Worm (Caenorhabditis elegans) whole organism, young adult: ENCODE data around the gene mif-2.

ENCODE experiments used
- B0261.1 ChIP-seq: sonication (generic microtip); optimal IDR thresholded peaks from 2 replicates; lab custom pipeline; 2016; ENCODE audit warnings: mild to moderate bottlenecking, missing genetic modification characterization, moderate library complexity, missing compliant biosample characterization
- F39B2.1 ChIP-seq: fragments of 200-800 bp; sonication (Bioruptor generic); IDR thresholded peaks from 2 replicates; pipeline ENCODE4 v1.3.6; 2022; ENCODE audit warnings: missing genetic modification reagents, missing genetic modification characterization, missing compliant biosample characterization
- K11D2.4 ChIP-seq: fragments of 200-800 bp; sonication (Bioruptor generic); IDR thresholded peaks from 2 replicates; pipeline ENCODE4 v1.3.6; 2022; ENCODE audit warnings: missing genetic modification reagents, missing genetic modification characterization, missing compliant biosample characterization
- K12H6.12 ChIP-seq: fragments of 200-800 bp; sonication (Bioruptor generic); optimal IDR thresholded peaks from 2 replicates; lab custom pipeline; 2018; ENCODE audit warnings: mild to moderate bottlenecking, missing genetic modification characterization, missing compliant biosample characterization
- T07F8.4 ChIP-seq: sonication (generic microtip); optimal IDR thresholded peaks from 2 replicates; lab custom pipeline; 2016; ENCODE audit warnings: mild to moderate bottlenecking, missing genetic modification characterization, moderate library complexity, missing compliant biosample characterization
- T26A5.8 ChIP-seq: sonication (generic microtip); optimal IDR thresholded peaks from 2 replicates; lab custom pipeline; 2016; ENCODE audit warnings: missing genetic modification characterization, missing compliant biosample characterization
- Y53F4B.3 ChIP-seq: fragments of 200-800 bp; sonication (Bioruptor generic); IDR thresholded peaks from 2 replicates; pipeline ENCODE4 v1.3.6; 2022; ENCODE audit warnings: missing genetic modification reagents, missing genetic modification characterization, missing compliant biosample characterization
- Y53G8AR.9 ChIP-seq: fragments of 200-800 bp; sonication (Bioruptor generic); conservative IDR thresholded peaks from 2 replicates; pipeline ENCODE4 v1.3.6; 2022; ENCODE audit warnings: missing genetic modification reagents, missing genetic modification characterization, missing compliant biosample characterization
- Y67H2A.10 ChIP-seq: fragments of 200-800 bp; sonication (Bioruptor generic); conservative IDR thresholded peaks from 2 replicates; pipeline ENCODE4 v1.3.6; 2022; ENCODE audit warnings: missing genetic modification reagents, missing genetic modification characterization, missing compliant biosample characterization
- akir-1 ChIP-seq: fragments of 200-800 bp; sonication (Bioruptor generic); optimal IDR thresholded peaks from 2 replicates; lab custom pipeline; 2018; ENCODE audit warnings: mild to moderate bottlenecking, missing genetic modification characterization, moderate library complexity, missing compliant biosample characterization
- chd-7 ChIP-seq: sonication (generic microtip); optimal IDR thresholded peaks from 2 replicates; lab custom pipeline; 2016; ENCODE audit warnings: mild to moderate bottlenecking, missing genetic modification characterization, moderate library complexity, missing compliant biosample characterization
- dox-1 ChIP-seq: fragments of 200-800 bp; sonication (Bioruptor generic); IDR thresholded peaks from 2 replicates; pipeline ENCODE4 v1.3.6; 2022; ENCODE audit warnings: missing genetic modification reagents, missing genetic modification characterization, missing compliant biosample characterization
- efl-1 ChIP-seq: fragments of 150-350 bp; optimal IDR thresholded peaks from 2 replicates; lab custom pipeline; 2014; ENCODE audit warnings: missing biosample characterization, missing genetic modification reagents, missing genetic modification characterization
- gei-17 ChIP-seq: fragments of 200-800 bp; sonication (Bioruptor generic); optimal IDR thresholded peaks from 2 replicates; lab custom pipeline; 2018; ENCODE audit warnings: mild to moderate bottlenecking, missing genetic modification characterization, missing compliant biosample characterization
- hlh-12 ChIP-seq: sonication (generic microtip); optimal IDR thresholded peaks from 2 replicates; lab custom pipeline; 2016; ENCODE audit warnings: missing genetic modification characterization, missing compliant biosample characterization
- hlh-26 ChIP-seq: fragments of 200-800 bp; sonication (Bioruptor generic); conservative IDR thresholded peaks from 2 replicates; pipeline ENCODE4 v1.3.6; 2022; ENCODE audit warnings: missing genetic modification reagents, missing genetic modification characterization, missing compliant biosample characterization
- hmg-20 ChIP-seq: fragments of 200-800 bp; sonication (Bioruptor generic); IDR thresholded peaks from 2 replicates; pipeline ENCODE4 v1.3.6; 2022; ENCODE audit warnings: missing genetic modification reagents, missing genetic modification characterization, missing compliant biosample characterization
- hrde-1 ChIP-seq: sonication (generic microtip); optimal IDR thresholded peaks from 2 replicates; lab custom pipeline; 2016; ENCODE audit warnings: missing genetic modification characterization, mild to moderate bottlenecking, missing compliant biosample characterization, moderate library complexity, missing genotype, missing genetic modification reagents, borderline replicate concordance
- lin-40 ChIP-seq: sonication (generic microtip); optimal IDR thresholded peaks from 2 replicates; lab custom pipeline; 2016; ENCODE audit warnings: missing genetic modification characterization, mild to moderate bottlenecking, missing compliant biosample characterization, missing genotype, missing genetic modification reagents
- lin-54 ChIP-seq: fragments of 200-800 bp; sonication (Bioruptor generic); optimal IDR thresholded peaks from 2 replicates; lab custom pipeline; 2018; ENCODE audit warnings: mild to moderate bottlenecking, missing genetic modification characterization, missing compliant biosample characterization
- lsy-27 ChIP-seq: sonication (generic microtip); optimal IDR thresholded peaks from 2 replicates; lab custom pipeline; 2017; ENCODE audit warnings: missing genetic modification characterization, mild to moderate bottlenecking, missing compliant biosample characterization, antibody characterized with exemption, missing genotype, borderline replicate concordance; ENCODE audit not compliant: insufficient read depth
- madf-8 ChIP-seq: fragments of 200-800 bp; sonication (Bioruptor generic); conservative IDR thresholded peaks from 2 replicates; pipeline ENCODE4 v1.3.6; 2022; ENCODE audit warnings: missing genetic modification reagents, missing genetic modification characterization, missing compliant biosample characterization
- mel-28 ChIP-seq: sonication (generic microtip); optimal IDR thresholded peaks from 2 replicates; lab custom pipeline; 2016; ENCODE audit warnings: borderline replicate concordance, mild to moderate bottlenecking, missing genetic modification characterization, missing compliant biosample characterization
- mes-4 ChIP-seq: sonication (generic microtip); optimal IDR thresholded peaks from 2 replicates; lab custom pipeline; 2016; ENCODE audit warnings: missing genotype, missing genetic modification characterization, missing compliant biosample characterization
- mxl-1 ChIP-seq: sonication (generic microtip); optimal IDR thresholded peaks from 2 replicates; lab custom pipeline; 2016; ENCODE audit warnings: missing genetic modification characterization, missing compliant biosample characterization
- nfyb-1 ChIP-seq: fragments of 200-800 bp; sonication (Bioruptor generic); IDR thresholded peaks from 2 replicates; pipeline ENCODE4 v1.3.6; 2022; ENCODE audit warnings: missing genetic modification reagents, missing genetic modification characterization, missing compliant biosample characterization
- pbrm-1 ChIP-seq: fragments of 200-800 bp; sonication (Bioruptor generic); IDR thresholded peaks from 2 replicates; pipeline ENCODE4 v1.3.6; 2022; ENCODE audit warnings: missing genetic modification reagents, missing genetic modification characterization, missing compliant biosample characterization
- pha-4 ChIP-seq: fragments of 150-350 bp; sonication (generic microtip); optimal IDR thresholded peaks from 2 replicates; lab custom pipeline; 2014; ENCODE audit warnings: missing biosample characterization, missing genetic modification reagents, missing genetic modification characterization
- rec-8 ChIP-seq, 2 experiments: sonication (generic microtip); optimal IDR thresholded peaks; 2 replicates each; lab custom pipeline; 2016; ENCODE audit warnings: mild to moderate bottlenecking in 2 of 2, missing genetic modification characterization in 2 of 2, missing genetic modification reagents in 2 of 2, missing genotype in 2 of 2, missing biosample characterization in 1 of 2, missing compliant biosample characterization in 1 of 2, moderate library complexity in 1 of 2
- repo-1 ChIP-seq: sonication (generic microtip); optimal IDR thresholded peaks from 2 replicates; lab custom pipeline; 2017; ENCODE audit warnings: mild to moderate bottlenecking, missing genetic modification characterization, missing compliant biosample characterization
- rpc-1 ChIP-seq, 2 experiments: fragments of 150-350 bp in 1 of 2; sonication (generic microtip) in 1 of 2; optimal IDR thresholded peaks; 2 replicates each; lab custom pipeline; 2014 to 2018; ENCODE audit warnings: missing biosample characterization in 1 of 2, missing genetic modification characterization in 1 of 2, missing genetic modification reagents in 1 of 2, missing genotype in 1 of 2
- snpc-1.3 ChIP-seq: sonication (generic microtip); optimal IDR thresholded peaks from 2 replicates; lab custom pipeline; 2017; ENCODE audit warnings: missing genetic modification characterization, mild to moderate bottlenecking, missing compliant biosample characterization, antibody characterized with exemption, moderate library complexity, missing genotype, missing genetic modification reagents; ENCODE audit not compliant: insufficient read depth
- snpc-3.4 ChIP-seq: sonication (generic microtip); optimal IDR thresholded peaks from 2 replicates; lab custom pipeline; 2017; ENCODE audit warnings: missing genetic modification characterization, mild to moderate bottlenecking, missing compliant biosample characterization, antibody characterized with exemption, moderate library complexity, missing genotype, missing genetic modification reagents
- snpc-4 ChIP-seq, 5 experiments: fragments of 150-350 bp in 1 of 5; sonication (generic microtip) in 4 of 5; optimal IDR thresholded peaks; 2 replicates each; lab custom pipeline; 2014 to 2018; ENCODE audit warnings: missing genetic modification characterization in 5 of 5, missing biosample characterization in 3 of 5, antibody characterized with exemption in 2 of 5, mild to moderate bottlenecking in 2 of 5, missing compliant biosample characterization in 2 of 5, missing genotype in 2 of 5, moderate library complexity in 2 of 5, missing genetic modification reagents in 1 of 5
- tbx-9 ChIP-seq: sonication (generic microtip); optimal IDR thresholded peaks from 2 replicates; lab custom pipeline; 2016; ENCODE audit warnings: borderline replicate concordance, missing genetic modification characterization, inconsistent platforms, missing compliant biosample characterization
- unc-130 ChIP-seq: sonication (generic microtip); optimal IDR thresholded peaks from 2 replicates; lab custom pipeline; 2016; ENCODE audit warnings: missing genetic modification reagents, missing genetic modification characterization, missing compliant biosample characterization
- unc-62 ChIP-seq: fragments of 150-350 bp; optimal IDR thresholded peaks from 2 replicates; lab custom pipeline; 2014; ENCODE audit warnings: missing biosample characterization, missing genetic modification reagents, missing genetic modification characterization
- xnd-1 ChIP-seq: sonication (generic microtip); optimal IDR thresholded peaks from 2 replicates; lab custom pipeline; 2016; ENCODE audit warnings: missing genotype, missing genetic modification reagents, missing genetic modification characterization, missing compliant biosample characterization
- ztf-25 ChIP-seq: fragments of 200-800 bp; sonication (Bioruptor generic); IDR thresholded peaks from 2 replicates; pipeline ENCODE4 v1.3.6; 2022; ENCODE audit warnings: missing genetic modification reagents, missing genetic modification characterization, missing compliant biosample characterization
- ztf-26 ChIP-seq: sonication (generic microtip); optimal IDR thresholded peaks from 2 replicates; lab custom pipeline; 2017; ENCODE audit warnings: missing genetic modification characterization, missing compliant biosample characterization
- ztf-28 ChIP-seq: fragments of 200-800 bp; sonication (Bioruptor generic); IDR thresholded peaks from 2 replicates; pipeline ENCODE4 v1.3.6; 2022; ENCODE audit warnings: missing genetic modification reagents, missing genetic modification characterization, missing compliant biosample characterization
- ztf-6 ChIP-seq: fragments of 200-800 bp; sonication (Bioruptor generic); IDR thresholded peaks from 2 replicates; pipeline ENCODE4 v1.3.6; 2022; ENCODE audit warnings: missing genetic modification reagents, missing genetic modification characterization, missing compliant biosample characterization

mif-2 gene

ce11 chrV:12001747-12002456, 23.6 kb upstream of the mif-2 start, which contains the start of gene gcy-33 (continued):
- TF ChIP-seq T26A5.8 (tag; lab: Kevin White, UChicago) (peak; percentile 83), lin-54 (GFP tag; lab: Kevin White, UChicago) (peak; percentile 73), hlh-12 (tag; lab: Kevin White, UChicago) (peak; percentile 64), pbrm-1 (GFP tag; lab: Robert Waterston, UW) (peak; percentile 82), repo-1 (tag; lab: Kevin White, UChicago) (peak; percentile 93), rpc-1 (optimal IDR thresholded peaks at IDR 0.05; lab: Kevin White, UChicago) (peak; percentile 87), rpc-1 (tag; optimal IDR thresholded peaks at IDR 0.05; lab: Kevin White, UChicago) (peak; percentile 88), K11D2.4 (GFP tag; lab: Robert Waterston, UW) (0 out of 2 replicates have a peak, but pooled peaks have one; percentile 54), snpc-3.4 (tag; lab: Kevin White, UChicago) (peak; percentile 56), unc-62 (GFP tag; lab: Kevin White, UChicago) (no peak), Y53G8AR.9 (GFP tag; lab: Robert Waterston, UW) (peak; percentile 66; the same call in 1 of the 2 replicates), tbx-9 (tag; lab: Kevin White, UChicago) (no peak), gei-17 (GFP tag; lab: Kevin White, UChicago) (peak; percentile 77), pha-4 (tag; lab: Kevin White, UChicago) (no peak), hmg-20 (GFP tag; lab: Robert Waterston, UW) (peak; percentile 46; the same call in 1 of the 2 replicates), dox-1 (GFP tag; lab: Robert Waterston, UW) (peak; percentile 82), Y67H2A.10 (GFP tag; lab: Robert Waterston, UW) (peak; percentile 28; the same call in 1 of the 2 replicates), rec-8 (tag; optimal IDR thresholded peaks at IDR 0.05; lab: Kevin White, UChicago) (peak; percentile 55 to 92), xnd-1 (no peak), hrde-1 (tag; lab: Kevin White, UChicago) (peak; percentile 83), nfyb-1 (peak; percentile 95), ztf-28 (GFP tag; lab: Robert Waterston, UW) (peak; percentile 74; the same call in 1 of the 2 replicates), T07F8.4 (tag; lab: Kevin White, UChicago) (peak; percentile 76), snpc-4 (GFP tag; optimal IDR thresholded peaks at IDR 0.05; lab: Kevin White, UChicago) (no peak), snpc-4 (tag; optimal IDR thresholded peaks at IDR 0.05; lab: Kevin White, UChicago) (peak; percentile 42 to 87 (median 76)), madf-8 (peak; percentile 47), lin-40 (tag; lab: Kevin White, UChicago) (peak; percentile 87), lsy-27 (tag; lab: Kevin White, UChicago) (peak; percentile 64), efl-1 (GFP tag; lab: Kevin White, UChicago) (no peak), hlh-26 (GFP tag; lab: Robert Waterston, UW) (no peak), B0261.1 (peak; percentile 95), K12H6.12 (tag; lab: Kevin White, UChicago) (peak; percentile 70), unc-130 (GFP tag; lab: Kevin White, UChicago) (peak; percentile 72), chd-7 (peak; percentile 93), akir-1 (GFP tag; lab: Kevin White, UChicago) (peak; percentile 66), ztf-25 (GFP tag; lab: Robert Waterston, UW) (peak; percentile 77), mel-28 (tag; lab: Kevin White, UChicago) (no peak), snpc-1.3 (tag; lab: Kevin White, UChicago) (peak; percentile 87), F39B2.1 (0 out of 2 replicates have a peak, but pooled peaks have one; percentile 7), mxl-1 (tag; lab: Kevin White, UChicago) (peak; percentile 73), mes-4 (peak; percentile 46), ztf-6 (GFP tag; lab: Robert Waterston, UW) (peak; percentile 63; the same call in 1 of the 2 replicates), Y53F4B.3 (GFP tag; lab: Robert Waterston, UW) (0 out of 2 replicates have a peak, but pooled peaks have one; percentile 32), ztf-26 (tag; lab: Kevin White, UChicago) (peak; percentile 86)
